Fruit fly (Drosophila melanogaster): ENCODE data around the gene CG8475.

The CG8475 gene

DNA sequence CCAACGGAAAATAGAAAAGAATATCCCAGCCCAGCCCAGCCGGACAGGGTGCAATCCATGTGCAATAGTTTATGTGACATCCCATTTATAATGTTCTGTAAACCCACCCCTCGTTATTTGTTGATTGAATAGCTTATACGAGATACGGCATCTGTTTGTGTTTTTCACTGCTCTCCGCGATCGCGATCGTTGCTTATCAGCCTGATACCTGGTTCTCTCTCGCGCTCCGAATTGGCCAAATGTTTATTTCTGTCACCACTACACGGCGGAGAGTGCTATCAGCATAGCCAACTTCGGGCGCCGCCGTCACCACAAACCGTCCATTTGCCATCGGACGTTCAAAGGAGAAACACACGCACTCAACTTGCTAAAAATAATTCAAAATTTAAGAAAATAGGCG lies 17.3 kb upstream of the CG8475 start, which contains the start of gene CG8353 (continued):
- 0 out of 2 replicates have a peak, but pooled peaks have one; percentile 23 for TF ChIP-seq MBD-R2 (GFP tag; IDR thresholded peaks at IDR 0.05)
- TF ChIP-seq CG11504 (tag; optimal IDR thresholded peaks at IDR 0.05), result no peak
- peak; percentile 80 for TF ChIP-seq mirr (GFP tag; optimal IDR thresholded peaks at IDR 0.05)
- no peak for TF ChIP-seq CG34224 (GFP tag; IDR thresholded peaks at IDR 0.05; ENCODE audit: partially characterized antibody)
- TF ChIP-seq CG9437 (GFP tag; optimal IDR thresholded peaks at IDR 0.05), result no peak
- no peak for TF ChIP-seq YL-1 (GFP tag; optimal IDR thresholded peaks at IDR 0.05)
- TF ChIP-seq HLH54F (GFP tag; optimal IDR thresholded peaks at IDR 0.05), result no peak
- TF ChIP-seq Blimp-1 (GFP tag; optimal IDR thresholded peaks at IDR 0.05), result no peak
- TF ChIP-seq dati (GFP tag; IDR thresholded peaks at IDR 0.05), result no peak
- no peak for TF ChIP-seq rib (GFP tag; IDR thresholded peaks at IDR 0.05)
- TF ChIP-seq Dref (GFP tag; IDR thresholded peaks at IDR 0.05), result no peak
- no peak for TF ChIP-seq Gug (GFP tag; IDR thresholded peaks at IDR 0.05)
- TF ChIP-seq Ada2b (GFP tag; IDR thresholded peaks at IDR 0.05), result no peak
- TF ChIP-seq dan (GFP tag; IDR thresholded peaks at IDR 0.05), result no peak
- peak; percentile 12 for TF ChIP-seq CG2120 (GFP tag; optimal IDR thresholded peaks at IDR 0.05)
- no peak for TF ChIP-seq Max (GFP tag; optimal IDR thresholded peaks at IDR 0.05)
- no peak for TF ChIP-seq Fer1 (GFP tag; optimal IDR thresholded peaks at IDR 0.05)
- no peak for TF ChIP-seq Ets97D (GFP tag; optimal IDR thresholded peaks at IDR 0.05)
- TF ChIP-seq ken (GFP tag; IDR thresholded peaks at IDR 0.05), result no peak
- no peak for TF ChIP-seq unpg (GFP tag; optimal IDR thresholded peaks at IDR 0.05)
- TF ChIP-seq nmo (GFP tag; optimal IDR thresholded peaks at IDR 0.05), result no peak
- peak; percentile 50 for TF ChIP-seq Med (GFP tag)
- TF ChIP-seq H15 (GFP tag; IDR thresholded peaks at IDR 0.05), result no peak
- 0 out of 3 replicates have a peak, but pooled peaks have one; percentile 6 for TF ChIP-seq row (GFP tag; IDR thresholded peaks at IDR 0.05)
- no peak for TF ChIP-seq org-1 (GFP tag; optimal IDR thresholded peaks at IDR 0.05)
- TF ChIP-seq ci (GFP tag; IDR thresholded peaks at IDR 0.05), result no peak
- peak; percentile 29 for TF ChIP-seq Jarid2 (GFP tag; optimal IDR thresholded peaks at IDR 0.05)
- TF ChIP-seq hth (optimal IDR thresholded peaks at IDR 0.05), result no peak
- no peak for TF ChIP-seq pfk (GFP tag; optimal IDR thresholded peaks at IDR 0.05)
- TF ChIP-seq CG30020 (tag; optimal IDR thresholded peaks at IDR 0.05), result no peak
- TF ChIP-seq sim (GFP tag; IDR thresholded peaks at IDR 0.05), result no peak
- peak; percentile 32 for TF ChIP-seq sug (tag; optimal IDR thresholded peaks at IDR 0.05)
- TF ChIP-seq ssp (GFP tag; IDR thresholded peaks at IDR 0.05), result no peak
- no peak for TF ChIP-seq CG13123 (GFP tag; optimal IDR thresholded peaks at IDR 0.05)
- no peak for TF ChIP-seq crc (GFP tag; optimal IDR thresholded peaks at IDR 0.05)
- no peak for TF ChIP-seq CTCF (GFP tag; optimal IDR thresholded peaks at IDR 0.05)
- no peak for TF ChIP-seq CG7271 (tag; optimal IDR thresholded peaks at IDR 0.05)
- TF ChIP-seq grn (GFP tag; optimal IDR thresholded peaks at IDR 0.05), result peak; percentile 97
- TF ChIP-seq bab2 (GFP tag; optimal IDR thresholded peaks at IDR 0.05), result no peak
- TF ChIP-seq odd (GFP tag; optimal IDR thresholded peaks at IDR 0.05), result no peak
- no peak for TF ChIP-seq CG15073 (GFP tag; optimal IDR thresholded peaks at IDR 0.05)
- no peak for TF ChIP-seq Fer3 (tag; optimal IDR thresholded peaks at IDR 0.05)

DNA sequence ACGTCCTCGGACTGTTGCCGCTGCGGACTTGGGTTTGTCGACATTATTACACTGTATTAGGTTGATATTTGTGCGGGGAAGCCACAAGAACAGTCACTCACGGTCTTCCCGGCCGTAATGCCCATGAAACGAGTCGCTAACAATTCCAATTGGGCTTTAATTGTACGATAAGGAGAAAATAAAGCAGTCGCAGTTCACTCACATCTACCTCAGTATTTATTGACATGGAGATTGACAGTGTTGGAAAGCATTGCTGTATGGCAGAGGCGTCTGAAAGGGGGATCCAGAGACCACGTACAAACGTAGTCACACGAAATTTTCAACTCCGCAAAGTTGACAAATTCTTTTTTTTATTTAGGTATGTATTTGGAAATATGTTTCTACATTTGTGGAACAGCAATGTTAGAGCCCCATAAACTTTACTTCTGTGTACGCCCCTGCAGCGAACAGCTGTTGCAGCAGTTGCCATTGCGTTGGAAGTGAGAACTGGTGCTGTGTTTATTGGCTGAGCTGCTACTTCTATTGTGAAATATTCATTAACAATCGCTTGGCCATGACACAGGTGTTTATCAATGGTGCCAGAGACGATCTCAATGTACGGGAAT lies 16.1 kb upstream of the CG8475 start, which contains the start of the genes CG8372 and CG8360:
TSS of gene CG8372 (minus strand) at position 237 of the 605 bp plus-strand sequence.
TSS of gene CG8360 (plus strand) at position 294 of the 605 bp plus-strand sequence.
- TF ChIP-seq Sox102F (GFP tag; optimal IDR thresholded peaks at IDR 0.05), result peak; percentile 98
- TF ChIP-seq Fer3 (tag; optimal IDR thresholded peaks at IDR 0.05), result peak; percentile 98
- TF ChIP-seq CG11560 (tag; IDR thresholded peaks at IDR 0.05), result peak; percentile 93
- TF ChIP-seq CG9215 (GFP tag; IDR thresholded peaks at IDR 0.05), result peak; percentile 97
- TF ChIP-seq Mad (GFP tag; optimal IDR thresholded peaks at IDR 0.05), result peak; percentile 99
- peak; percentile 97 for TF ChIP-seq CG8388 (GFP tag; optimal IDR thresholded peaks at IDR 0.05)
- TF ChIP-seq CG18011 (GFP tag; optimal IDR thresholded peaks at IDR 0.05), result peak; percentile 93
- peak; percentile 99 for TF ChIP-seq Antp (GFP tag; optimal IDR thresholded peaks at IDR 0.05)
- TF ChIP-seq CG5953 (GFP tag; IDR thresholded peaks at IDR 0.05), result peak; percentile 98
- peak; percentile 99 for TF ChIP-seq CG13424 (tag; optimal IDR thresholded peaks at IDR 0.05)
- TF ChIP-seq Deaf1 (tag; optimal IDR thresholded peaks at IDR 0.05), result peak; percentile 84
- peak; percentile 99 for TF ChIP-seq Chrac-16 (GFP tag; optimal IDR thresholded peaks at IDR 0.05)
- peak; percentile 99 for TF ChIP-seq HLH54F (GFP tag; optimal IDR thresholded peaks at IDR 0.05)
- peak; percentile 99 for TF ChIP-seq CG34422 (GFP tag; IDR thresholded peaks at IDR 0.05)
- peak; percentile 99 for TF ChIP-seq slp2 (GFP tag; optimal IDR thresholded peaks at IDR 0.05)
